Fruit fly (Drosophila melanogaster): Measurements from ENCODE around the gene lcs.

Gene lcs

dm6 chrX:21375595-21376047, 21.5 kb downstream of the lcs start (continued):
- TF ChIP-seq CG17912 (GFP tag; optimal IDR thresholded peaks at IDR 0.05) = no peak
- no peak for TF ChIP-seq rib (GFP tag; IDR thresholded peaks at IDR 0.05)
- TF ChIP-seq Dip3 (GFP tag; optimal IDR thresholded peaks at IDR 0.05) = no peak
- TF ChIP-seq CG17328 (GFP tag; IDR thresholded peaks at IDR 0.05) = no peak
- no peak for TF ChIP-seq HLH4C (GFP tag; IDR thresholded peaks at IDR 0.05; ENCODE audit: partially characterized antibody)
- 0 out of 3 replicates have a peak, but pooled peaks have one; percentile 42 for TF ChIP-seq Mrtf (GFP tag; IDR thresholded peaks at IDR 0.05)
- peak; percentile 2 for TF ChIP-seq CG3995 (GFP tag; optimal IDR thresholded peaks at IDR 0.05)
- TF ChIP-seq gcm2 (GFP tag; optimal IDR thresholded peaks at IDR 0.05) = no peak
- TF ChIP-seq gce (GFP tag; IDR thresholded peaks at IDR 0.05) = no peak
- no peak for TF ChIP-seq CG10274 (GFP tag; optimal IDR thresholded peaks at IDR 0.05)
- TF ChIP-seq dan (GFP tag; IDR thresholded peaks at IDR 0.05) = no peak
- TF ChIP-seq CG18476 (GFP tag; optimal IDR thresholded peaks at IDR 0.05) = no peak
- TF ChIP-seq CG6654 (GFP tag; optimal IDR thresholded peaks at IDR 0.05) = no peak
- TF ChIP-seq CG10654 (GFP tag; optimal IDR thresholded peaks at IDR 0.05) = no peak
- no peak for TF ChIP-seq Neu2 (GFP tag; optimal IDR thresholded peaks at IDR 0.05; ENCODE audit: borderline replicate concordance)
- no peak for TF ChIP-seq CG31224 (GFP tag; IDR thresholded peaks at IDR 0.05)
- TF ChIP-seq CG7839 (tag; optimal IDR thresholded peaks at IDR 0.05) = peak; percentile 60
- TF ChIP-seq CG13894 (tag; optimal IDR thresholded peaks at IDR 0.05) = no peak
- TF ChIP-seq pzg (GFP tag; optimal IDR thresholded peaks at IDR 0.05) = no peak
- TF ChIP-seq Vsx1 (GFP tag; optimal IDR thresholded peaks at IDR 0.05) = no peak
- TF ChIP-seq grau (tag; optimal IDR thresholded peaks at IDR 0.05) = peak; percentile 65
- no peak for TF ChIP-seq CG12071 (GFP tag; optimal IDR thresholded peaks at IDR 0.05)
- no peak for TF ChIP-seq Adf1 (GFP tag; IDR thresholded peaks at IDR 0.05)
- TF ChIP-seq tup (GFP tag; optimal IDR thresholded peaks at IDR 0.05) = no peak
- peak; percentile 44 for TF ChIP-seq CG30403 (GFP tag; optimal IDR thresholded peaks at IDR 0.05)
- TF ChIP-seq hth (optimal IDR thresholded peaks at IDR 0.05) = no peak
- no peak for TF ChIP-seq Hr39 (optimal IDR thresholded peaks at IDR 0.05)
- no peak for TF ChIP-seq Usf (GFP tag; optimal IDR thresholded peaks at IDR 0.05)
- no peak for TF ChIP-seq CG8359 (GFP tag; optimal IDR thresholded peaks at IDR 0.05; ENCODE audit: borderline replicate concordance)
- peak; percentile 3 for TF ChIP-seq CG8388 (GFP tag; optimal IDR thresholded peaks at IDR 0.05)
- TF ChIP-seq caup (GFP tag; optimal IDR thresholded peaks at IDR 0.05; ENCODE audit: severe bottlenecking) = peak; percentile 48
- TF ChIP-seq kay (GFP tag; optimal IDR thresholded peaks at IDR 0.05) = no peak
- TF ChIP-seq gem (tag; optimal IDR thresholded peaks at IDR 0.05) = peak; percentile 75
- peak; percentile 36 for TF ChIP-seq Blimp-1 (GFP tag; optimal IDR thresholded peaks at IDR 0.05)
- no peak for TF ChIP-seq Camta (GFP tag; optimal IDR thresholded peaks at IDR 0.05)
- TF ChIP-seq D19A (tag; optimal IDR thresholded peaks at IDR 0.05) = peak; percentile 24
- TF ChIP-seq gcm (GFP tag; optimal IDR thresholded peaks at IDR 0.05) = no peak
- peak; percentile 18 for TF ChIP-seq odd (GFP tag; optimal IDR thresholded peaks at IDR 0.05)
- no peak for TF ChIP-seq CG18011 (GFP tag; optimal IDR thresholded peaks at IDR 0.05)
- TF ChIP-seq sr (GFP tag; IDR thresholded peaks at IDR 0.05) = no peak
- no peak for TF ChIP-seq ATbp (GFP tag; optimal IDR thresholded peaks at IDR 0.05)
- TF ChIP-seq kah (GFP tag; optimal IDR thresholded peaks at IDR 0.05) = no peak
- no peak for TF ChIP-seq Atf6 (GFP tag; IDR thresholded peaks at IDR 0.05)
- peak; percentile 39 for TF ChIP-seq CG10209 (GFP tag; optimal IDR thresholded peaks at IDR 0.05)
- peak; percentile 60 for TF ChIP-seq Hmr (GFP tag; optimal IDR thresholded peaks at IDR 0.05)
- peak; percentile 2 for TF ChIP-seq scrt (GFP tag; optimal IDR thresholded peaks at IDR 0.05)
- no peak for TF ChIP-seq en (GFP tag; optimal IDR thresholded peaks at IDR 0.05)
- TF ChIP-seq CG17612 (GFP tag; IDR thresholded peaks at IDR 0.05) = no peak
- peak; percentile 30 for TF ChIP-seq sug (tag; optimal IDR thresholded peaks at IDR 0.05)
- TF ChIP-seq E2f2 (GFP tag; IDR thresholded peaks at IDR 0.05) = peak; percentile 26; the same call in 1 of the 2 replicates
- no peak for TF ChIP-seq CG4282 (GFP tag; optimal IDR thresholded peaks at IDR 0.05)
